Worm (Caenorhabditis elegans): ENCODE measurements around the gene F41G3.21.

The F41G3.21 gene

DNA sequence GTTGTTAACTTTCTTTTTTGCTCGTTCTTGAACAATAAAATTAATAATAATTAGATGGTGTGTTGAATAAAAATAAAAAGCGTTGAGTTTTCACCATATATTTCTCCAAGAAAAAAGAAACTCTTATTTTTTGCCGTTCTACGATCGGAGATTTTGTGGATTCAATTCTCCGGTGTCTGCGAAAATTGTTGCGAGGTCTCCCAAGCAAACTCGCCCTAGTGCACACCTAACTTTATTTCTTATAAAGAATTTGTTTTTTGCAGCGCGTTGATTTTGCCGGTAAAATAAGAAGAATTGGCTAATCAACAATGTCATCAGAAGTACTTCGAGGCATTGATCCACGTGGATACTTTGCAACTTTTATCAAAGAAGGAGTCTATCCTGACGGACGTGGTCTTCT lies 11.3 kb downstream of the F41G3.21 start, which contains the start of gene exos-8 (continued):
- TF ChIP-seq C08G9.2 (tag; optimal IDR thresholded peaks at IDR 0.05) (peak; percentile 93), sox-2 (GFP tag; IDR thresholded peaks at IDR 0.05) (no peak), pros-1 (tag; optimal IDR thresholded peaks at IDR 0.05) (no peak), fkh-10 (GFP tag; optimal IDR thresholded peaks at IDR 0.05) (no peak), unc-42 (tag; optimal IDR thresholded peaks at IDR 0.05) (peak; percentile 85), dve-1 (tag; optimal IDR thresholded peaks at IDR 0.05) (no peak), dmd-4 (tag; optimal IDR thresholded peaks at IDR 0.05; ENCODE audit: borderline replicate concordance) (peak; percentile 72), elt-2 (tag; optimal IDR thresholded peaks at IDR 0.05) (no peak), gmeb-2 (tag; optimal IDR thresholded peaks at IDR 0.05) (no peak), hlh-30 (tag; optimal IDR thresholded peaks at IDR 0.05; ENCODE audit: insufficient read depth) (no peak), ceh-2 (tag; optimal IDR thresholded peaks at IDR 0.05) (peak; percentile 90), eyg-1 (tag; optimal IDR thresholded peaks at IDR 0.05) (no peak), pag-3 (tag; optimal IDR thresholded peaks at IDR 0.05; ENCODE audit: borderline replicate concordance) (no peak), C38D4.7 (GFP tag; optimal IDR thresholded peaks at IDR 0.05) (no peak), tbx-2 (tag; optimal IDR thresholded peaks at IDR 0.05) (peak; percentile 96), sox-4 (tag; optimal IDR thresholded peaks at IDR 0.05) (peak; percentile 28), nhr-232 (tag; optimal IDR thresholded peaks at IDR 0.05) (no peak), ets-4 (tag; optimal IDR thresholded peaks at IDR 0.05) (peak; percentile 76), pqm-1 (tag; optimal IDR thresholded peaks at IDR 0.05) (peak; percentile 56), sdc-2 (tag; optimal IDR thresholded peaks at IDR 0.05) (no peak), fkh-6 (tag; optimal IDR thresholded peaks at IDR 0.05) (peak; percentile 59), ceh-9 (tag; optimal IDR thresholded peaks at IDR 0.05) (no peak), fax-1 (tag; optimal IDR thresholded peaks at IDR 0.05) (peak; percentile 91), hlh-8 (tag; optimal IDR thresholded peaks at IDR 0.05) (peak; percentile 76), hlh-15 (tag; optimal IDR thresholded peaks at IDR 0.05) (peak; percentile 38), elt-4 (tag; optimal IDR thresholded peaks at IDR 0.05) (no peak), Y22D7AL.16 (tag; optimal IDR thresholded peaks at IDR 0.05) (no peak), odd-2 (tag; optimal IDR thresholded peaks at IDR 0.05) (no peak), K09A11.1 (tag; optimal IDR thresholded peaks at IDR 0.05; ENCODE audit: insufficient read depth) (no peak), ceh-6 (GFP tag; optimal IDR thresholded peaks at IDR 0.05) (no peak), nhr-11 (tag; optimal IDR thresholded peaks at IDR 0.05) (no peak), unc-3 (GFP tag; conservative IDR thresholded peaks at IDR 0.05) (no peak), unc-3 (tag; optimal IDR thresholded peaks at IDR 0.05) (peak; percentile 64)

ce11 chrII:6736604-6737003 lies 16.1 kb downstream of the F41G3.21 start, which contains the start of gene T14B4.1:
T14B4.1 (plus strand) TSS chrII:6736904.
- TF ChIP-seq sox-4 (tag; optimal IDR thresholded peaks at IDR 0.05), result no peak
- no peak for TF ChIP-seq pax-1 (tag; optimal IDR thresholded peaks at IDR 0.05)
- no peak for TF ChIP-seq dve-1 (tag; optimal IDR thresholded peaks at IDR 0.05)
- no peak for TF ChIP-seq zip-5 (tag; optimal IDR thresholded peaks at IDR 0.05)
- TF ChIP-seq K02D7.2 (tag; optimal IDR thresholded peaks at IDR 0.05), result no peak
- TF ChIP-seq gmeb-2 (tag; optimal IDR thresholded peaks at IDR 0.05), result no peak
- TF ChIP-seq unc-42 (tag; optimal IDR thresholded peaks at IDR 0.05), result no peak
- no peak for TF ChIP-seq ceh-19 (GFP tag; optimal IDR thresholded peaks at IDR 0.05)
- no peak for TF ChIP-seq ceh-45 (GFP tag; IDR thresholded peaks at IDR 0.05)
- no peak for TF ChIP-seq pag-3 (tag; optimal IDR thresholded peaks at IDR 0.05; ENCODE audit: borderline replicate concordance)
- no peak for TF ChIP-seq sdc-2 (tag; optimal IDR thresholded peaks at IDR 0.05)
- TF ChIP-seq pha-2 (tag; optimal IDR thresholded peaks at IDR 0.05), result no peak
- TF ChIP-seq hlh-30 (tag; optimal IDR thresholded peaks at IDR 0.05; ENCODE audit: insufficient read depth), result no peak
- TF ChIP-seq ceh-24 (tag; optimal IDR thresholded peaks at IDR 0.05), result no peak
- TF ChIP-seq pha-4 (tag; optimal IDR thresholded peaks at IDR 0.05), result no peak
- TF ChIP-seq C08G9.2 (tag; optimal IDR thresholded peaks at IDR 0.05), result no peak
- TF ChIP-seq ceh-9 (tag; optimal IDR thresholded peaks at IDR 0.05), result no peak
- no peak for TF ChIP-seq ztf-16 (tag; optimal IDR thresholded peaks at IDR 0.05)
- TF ChIP-seq nhr-11 (tag; optimal IDR thresholded peaks at IDR 0.05), result no peak
- no peak for TF ChIP-seq odd-2 (tag; optimal IDR thresholded peaks at IDR 0.05)
